Worm (Caenorhabditis elegans) whole organism, young adult: ENCODE data around the gene hlh-8.
A peak's percentile ranks its signal among the peaks of the same experiment; 100 is the strongest.
"Not testable (repeated sequence)": the region's sequence is repeated elsewhere in the genome, so short reads cannot be mapped to it uniquely, and the experiment has no call there.

Source experiments
- B0261.1 ChIP-seq: sonication (generic microtip); optimal IDR thresholded peaks from 2 replicates; lab custom pipeline; 2016; ENCODE audit warnings: mild to moderate bottlenecking, missing genetic modification characterization, moderate library complexity, missing compliant biosample characterization
- K11D2.4 ChIP-seq: fragments of 200-800 bp; sonication (Bioruptor generic); IDR thresholded peaks from 2 replicates; pipeline ENCODE4 v1.3.6; 2022; ENCODE audit warnings: missing genetic modification reagents, missing genetic modification characterization, missing compliant biosample characterization
- ama-1 ChIP-seq, 3 experiments: fragments of 150-350 bp in 1 of 3; sonication (generic microtip) in 2 of 3; optimal IDR thresholded peaks; 2 replicates each; lab custom pipeline; 2014 to 2018; ENCODE audit warnings: missing biosample characterization in 2 of 3, missing genetic modification characterization in 2 of 3, missing genetic modification reagents in 2 of 3
- ceh-58 ChIP-seq: fragments of 200-800 bp; sonication (Bioruptor generic); IDR thresholded peaks from 2 replicates; pipeline ENCODE4 v1.3.6; 2022; ENCODE audit warnings: missing genetic modification characterization, missing compliant biosample characterization
- dpff-1 ChIP-seq: sonication (generic microtip); optimal IDR thresholded peaks from 2 replicates; lab custom pipeline; 2017; ENCODE audit warnings: mild to moderate bottlenecking, missing genetic modification characterization, missing compliant biosample characterization
- gei-17 ChIP-seq: fragments of 200-800 bp; sonication (Bioruptor generic); optimal IDR thresholded peaks from 2 replicates; lab custom pipeline; 2018; ENCODE audit warnings: mild to moderate bottlenecking, missing genetic modification characterization, missing compliant biosample characterization
- lir-1 ChIP-seq: fragments of 200-800 bp; sonication (Bioruptor generic); conservative IDR thresholded peaks from 2 replicates; pipeline ENCODE4 v1.3.6; 2022; ENCODE audit warnings: missing genetic modification reagents, missing genetic modification characterization, missing compliant biosample characterization
- nhr-90 ChIP-seq: sonication (generic microtip); optimal IDR thresholded peaks from 2 replicates; lab custom pipeline; 2016; ENCODE audit warnings: missing genotype, mild to moderate bottlenecking, missing genetic modification characterization, missing compliant biosample characterization
- pbrm-1 ChIP-seq: fragments of 200-800 bp; sonication (Bioruptor generic); IDR thresholded peaks from 2 replicates; pipeline ENCODE4 v1.3.6; 2022; ENCODE audit warnings: missing genetic modification reagents, missing genetic modification characterization, missing compliant biosample characterization
- pha-4 ChIP-seq: fragments of 150-350 bp; sonication (generic microtip); optimal IDR thresholded peaks from 2 replicates; lab custom pipeline; 2014; ENCODE audit warnings: missing biosample characterization, missing genetic modification reagents, missing genetic modification characterization
- ztf-18 ChIP-seq: sonication (generic microtip); optimal IDR thresholded peaks from 2 replicates; lab custom pipeline; 2016; ENCODE audit warnings: missing genotype, mild to moderate bottlenecking, missing genetic modification characterization, missing compliant biosample characterization

ce11 chrX:8152560-8153043, 36.3 kb downstream of the hlh-8 start:
- 0 out of 2 replicates have a peak, but pooled peaks have one; percentile 64 for TF ChIP-seq ceh-58 (GFP tag; lab: Robert Waterston, UW)
- TF ChIP-seq K11D2.4 (GFP tag; lab: Robert Waterston, UW); nhr-90; pha-4 (tag; lab: Kevin White, UChicago); dpff-1 (tag; lab: Kevin White, UChicago); gei-17 (GFP tag; lab: Kevin White, UChicago); lir-1 (GFP tag; lab: Robert Waterston, UW); ama-1 (optimal IDR thresholded peaks at IDR 0.05; lab: Kevin White, UChicago); ama-1 (GFP tag; optimal IDR thresholded peaks at IDR 0.05; lab: Kevin White, UChicago): not testable (repeated sequence)
- TF ChIP-seq B0261.1 (tag; lab: Kevin White, UChicago), result peak; percentile 86
- TF ChIP-seq pbrm-1, result peak; percentile 56
- peak; percentile 34 for TF ChIP-seq ztf-18 (tag; lab: Kevin White, UChicago)
